Worm (Caenorhabditis elegans) whole organism, L4/young adult: Measurements from ENCODE around the gene C49C8.3.

Experiments
- W03F9.2 ChIP-seq: fragments of 150-350 bp; optimal IDR thresholded peaks from 2 replicates; lab custom pipeline; 2014; ENCODE audit warnings: missing biosample characterization, missing genetic modification characterization
- dao-5 ChIP-seq: sonication (generic microtip); optimal IDR thresholded peaks from 2 replicates; lab custom pipeline; 2016; ENCODE audit warnings: missing genotype, missing genetic modification characterization, moderate library complexity, missing compliant biosample characterization
- him-1 ChIP-seq: sonication (generic microtip); optimal IDR thresholded peaks from 2 replicates; lab custom pipeline; 2016; ENCODE audit warnings: missing genotype, missing genetic modification reagents, missing genetic modification characterization, missing compliant biosample characterization

DNA sequence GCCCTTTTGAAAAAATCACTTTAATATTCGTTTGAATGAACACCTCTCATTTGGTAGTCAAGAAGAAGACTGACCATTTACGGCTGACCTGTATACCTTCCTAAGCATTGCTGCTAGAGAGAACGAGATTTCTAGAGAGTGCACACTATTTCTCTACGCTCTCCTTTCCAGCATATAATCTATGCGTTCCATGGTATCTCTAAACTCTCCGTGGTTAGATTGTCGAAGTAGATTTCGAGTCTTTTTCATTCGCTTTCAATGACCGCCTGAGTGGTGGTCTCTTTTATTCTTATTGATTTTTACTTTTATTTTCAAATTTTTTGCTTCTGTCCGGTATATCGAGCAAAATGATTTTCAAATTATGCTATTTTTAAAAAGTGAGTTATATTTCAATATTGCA is 47.0 kb upstream of the C49C8.3 start:
- TF ChIP-seq him-1 (tag; lab: Kevin White, UChicago) (no peak), W03F9.2 (no peak), dao-5 (tag; lab: Kevin White, UChicago) (no peak)
